Fruit fly (Drosophila melanogaster) whole organism, wandering third instar larva: ENCODE measurements around the gene CG18265.

Source experiments
- Abd-B ChIP-seq: fragments of >200 bp; optimal IDR thresholded peaks from 2 replicates; lab custom pipeline; 2017; ENCODE audit warnings: missing biosample characterization, missing genetic modification characterization
- CG32264 ChIP-seq: fragments of 200-800 bp; sonication (Bioruptor generic); optimal IDR thresholded peaks from 2 replicates; lab custom pipeline; 2016; ENCODE audit warnings: missing biosample characterization, missing genetic modification characterization
- CG9705 ChIP-seq: fragments of 200-800 bp; sonication (Bioruptor generic); optimal IDR thresholded peaks from 2 replicates; lab custom pipeline; 2018; ENCODE audit warnings: missing biosample characterization, mild to moderate bottlenecking, missing genetic modification characterization
- CrebA ChIP-seq: fragments of 200-800 bp; sonication (Bioruptor generic); optimal IDR thresholded peaks from 2 replicates; lab custom pipeline; 2016; ENCODE audit warnings: missing biosample characterization, mild to moderate bottlenecking, missing genetic modification characterization, borderline replicate concordance
- Dif ChIP-seq: fragments of 200-275, 200-300 bp; sonication (Bioruptor generic); optimal IDR thresholded peaks from 2 replicates; lab custom pipeline; 2018; ENCODE audit warnings: missing biosample characterization, missing genetic modification characterization; ENCODE audit not compliant: partially characterized antibody
- GATAd ChIP-seq: sonication (Bioruptor generic); optimal IDR thresholded peaks from 2 replicates; lab custom pipeline; 2016; ENCODE audit warnings: missing biosample characterization, missing genetic modification characterization
- HLH106 ChIP-seq: fragments of 200-800 bp; optimal IDR thresholded peaks from 3 replicates; lab custom pipeline; 2019; ENCODE audit warnings: missing biosample characterization, mild to moderate bottlenecking, missing genetic modification characterization, moderate library complexity
- Hr78 ChIP-seq: fragments of >200 bp; optimal IDR thresholded peaks from 2 replicates; lab custom pipeline; 2017; ENCODE audit warnings: missing biosample characterization, missing genetic modification characterization
- Jra ChIP-seq: sonication (Bioruptor generic); optimal IDR thresholded peaks from 2 replicates; lab custom pipeline; 2016; ENCODE audit warnings: missing biosample characterization, missing genetic modification characterization
- Mio ChIP-seq: sonication (Bioruptor generic); optimal IDR thresholded peaks from 2 replicates; lab custom pipeline; 2016; ENCODE audit warnings: missing biosample characterization, missing genetic modification characterization
- Myc ChIP-seq: fragments of >200 bp; optimal IDR thresholded peaks from 2 replicates; lab custom pipeline; 2017
- OdsH ChIP-seq: fragments of 200-800 bp; sonication (Bioruptor generic); optimal IDR thresholded peaks from 2 replicates; lab custom pipeline; 2016; ENCODE audit warnings: missing biosample characterization, mild to moderate bottlenecking, missing genetic modification characterization
- Rel ChIP-seq, 2 experiments: fragments of 200-800 bp; sonication (Bioruptor generic) in 1 of 2; optimal IDR thresholded peaks; 2 replicates in 1 of 2; 3 replicates in 1 of 2; lab custom pipeline; 2016 to 2019; ENCODE audit warnings: mild to moderate bottlenecking in 2 of 2, missing biosample characterization in 2 of 2, missing genetic modification characterization in 2 of 2, moderate library complexity in 1 of 2
- Sp1 ChIP-seq: fragments of 200-800 bp; sonication (Bioruptor generic); optimal IDR thresholded peaks from 3 replicates; lab custom pipeline; 2019; ENCODE audit warnings: missing biosample characterization, mild to moderate bottlenecking, missing genetic modification characterization, moderate library complexity
- Vsx2 ChIP-seq: fragments of 200-300, 225-300 bp; sonication (Bioruptor generic); optimal IDR thresholded peaks from 2 replicates; lab custom pipeline; 2018; ENCODE audit warnings: missing biosample characterization, missing genetic modification characterization; ENCODE audit not compliant: partially characterized antibody
- br ChIP-seq: fragments of 200-800 bp; sonication (Bioruptor generic); optimal IDR thresholded peaks from 2 replicates; lab custom pipeline; 2016; ENCODE audit warnings: missing biosample characterization, missing genetic modification characterization
- brk ChIP-seq: fragments of 200-800 bp; sonication (Bioruptor generic); optimal IDR thresholded peaks from 2 replicates; lab custom pipeline; 2016; ENCODE audit warnings: missing biosample characterization, mild to moderate bottlenecking, missing genetic modification characterization
- dmrt93B ChIP-seq: fragments of 200-800 bp; sonication (Bioruptor generic); optimal IDR thresholded peaks from 2 replicates; lab custom pipeline; 2018; ENCODE audit warnings: missing biosample characterization, mild to moderate bottlenecking, missing genetic modification characterization
- dsf ChIP-seq: sonication (Bioruptor generic); optimal IDR thresholded peaks from 2 replicates; lab custom pipeline; 2016; ENCODE audit warnings: missing biosample characterization, missing genetic modification characterization, borderline replicate concordance
- foxo ChIP-seq, 2 experiments: fragments of 200-800 bp; sonication (Bioruptor generic); optimal IDR thresholded peaks; 2 replicates in 1 of 2; 3 replicates in 1 of 2; lab custom pipeline; 2016 to 2017; ENCODE audit warnings: missing biosample characterization in 2 of 2, missing genetic modification characterization in 2 of 2
- fru ChIP-seq: fragments of 200-800 bp; sonication (Bioruptor generic); optimal IDR thresholded peaks from 3 replicates; lab custom pipeline; 2016; ENCODE audit warnings: missing biosample characterization, mild to moderate bottlenecking, missing genetic modification characterization
- h ChIP-seq: fragments of 200-800 bp; sonication (Bioruptor generic); optimal IDR thresholded peaks from 3 replicates; lab custom pipeline; 2016; ENCODE audit warnings: missing biosample characterization, mild to moderate bottlenecking, missing genetic modification characterization
- jim ChIP-seq: fragments of 175-275, 200-325 bp; sonication (Bioruptor generic); optimal IDR thresholded peaks from 2 replicates; lab custom pipeline; 2016; ENCODE audit warnings: missing biosample characterization, mild to moderate bottlenecking, missing genetic modification characterization
- lola ChIP-seq: fragments of >200 bp; optimal IDR thresholded peaks from 2 replicates; lab custom pipeline; 2017; ENCODE audit warnings: missing biosample characterization, missing genetic modification characterization
- pan ChIP-seq: fragments of >200 bp; optimal IDR thresholded peaks from 2 replicates; lab custom pipeline; 2017
- rgr ChIP-seq: fragments of 200-800 bp; sonication (Bioruptor generic); optimal IDR thresholded peaks from 3 replicates; lab custom pipeline; 2016; ENCODE audit warnings: missing biosample characterization, mild to moderate bottlenecking, missing genetic modification characterization
- sage ChIP-seq: fragments of 200-800 bp; sonication (Bioruptor generic); optimal IDR thresholded peaks from 2 replicates; lab custom pipeline; 2016; ENCODE audit warnings: missing biosample characterization, mild to moderate bottlenecking, missing genetic modification characterization
- sv ChIP-seq: fragments of 200-800 bp; sonication (Bioruptor generic); optimal IDR thresholded peaks from 3 replicates; lab custom pipeline; 2016; ENCODE audit warnings: missing biosample characterization, missing genetic modification characterization
- tai ChIP-seq: sonication (Bioruptor generic); optimal IDR thresholded peaks from 2 replicates; lab custom pipeline; 2016; ENCODE audit warnings: missing biosample characterization, missing genetic modification characterization
- usp ChIP-seq: fragments of >200 bp; optimal IDR thresholded peaks from 2 replicates; lab custom pipeline; 2017; ENCODE audit warnings: missing biosample characterization, missing genetic modification characterization
- woc ChIP-seq: sonication (Bioruptor generic); optimal IDR thresholded peaks from 2 replicates; lab custom pipeline; 2016; ENCODE audit warnings: missing biosample characterization, mild to moderate bottlenecking, missing genetic modification characterization

CG18265 gene

DNA sequence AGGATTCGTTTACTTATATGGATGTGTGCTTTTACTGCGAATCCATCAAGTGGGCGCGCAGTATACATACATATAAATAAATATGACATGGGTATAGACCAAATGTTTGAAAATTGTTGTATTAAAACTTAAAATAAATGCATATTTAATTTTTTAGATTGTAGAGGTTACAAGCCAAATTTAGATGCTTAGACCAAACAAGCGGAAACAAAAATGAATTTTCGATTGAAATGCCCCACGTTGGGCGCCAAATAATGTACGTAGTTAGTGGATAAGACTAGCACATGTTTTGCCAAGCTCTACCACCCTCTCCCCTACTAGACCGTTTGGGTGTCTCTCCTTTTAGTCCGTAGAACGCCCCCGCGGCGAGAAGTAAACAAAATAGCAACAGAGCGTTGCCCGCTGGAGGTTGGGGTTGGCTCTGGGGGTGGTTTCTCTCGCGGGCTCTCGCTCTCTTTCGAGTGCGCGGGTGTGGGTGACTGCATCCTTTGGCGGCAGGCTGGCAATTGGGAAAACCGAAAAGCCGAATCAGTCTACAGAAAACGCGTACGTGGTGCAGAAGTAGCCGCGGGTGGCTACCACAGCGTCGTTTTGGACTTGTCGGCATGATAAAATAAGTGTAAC lies at the start of gene CG18265:
Gene CG18265 (plus strand): TSS at position 530 of the 624 bp plus-strand sequence.
- TF ChIP-seq woc (GFP tag; lab: Kevin White, UChicago): no peak
- no peak for TF ChIP-seq lola (GFP tag; lab: Kevin White, UChicago)
- no peak for TF ChIP-seq sv (GFP tag; lab: Kevin White, UChicago)
- no peak for TF ChIP-seq h (GFP tag; lab: Kevin White, UChicago)
- TF ChIP-seq Rel (GFP tag; optimal IDR thresholded peaks at IDR 0.05; lab: Kevin White, UChicago): no peak
- TF ChIP-seq Rel (tag; optimal IDR thresholded peaks at IDR 0.05; lab: Kevin White, UChicago): no peak
- no peak for TF ChIP-seq jim (GFP tag; lab: Kevin White, UChicago)

DNA sequence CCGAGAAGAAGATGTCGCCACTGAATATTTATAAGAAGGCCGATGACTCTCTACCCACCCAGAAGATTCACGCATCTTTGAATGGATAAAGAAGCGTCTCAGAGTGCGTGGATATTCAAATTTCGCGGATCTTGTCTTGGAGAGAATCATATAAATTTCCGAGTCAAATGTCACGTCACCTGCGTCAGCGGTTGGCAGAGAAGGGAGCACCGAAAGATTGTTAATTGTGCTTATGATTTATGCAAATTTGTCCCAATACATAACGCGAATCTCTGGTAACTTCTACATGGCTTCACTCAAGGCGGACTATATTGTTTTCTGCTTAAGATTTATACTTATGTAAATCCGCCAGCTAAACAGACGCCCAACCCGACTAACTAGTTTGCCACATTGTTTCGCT lies 48.1 kb upstream of the CG18265 start:
- no peak for TF ChIP-seq sv (GFP tag; lab: Kevin White, UChicago)
- TF ChIP-seq Jra (GFP tag; lab: Kevin White, UChicago): no peak
- no peak for TF ChIP-seq GATAd (GFP tag; lab: Kevin White, UChicago)
- no peak for TF ChIP-seq Mio
- TF ChIP-seq rgr (GFP tag; lab: Kevin White, UChicago): no peak
- TF ChIP-seq Dif: no peak
- TF ChIP-seq Hr78 (GFP tag; lab: Kevin White, UChicago): no peak
- TF ChIP-seq dmrt93B: no peak
- TF ChIP-seq h (GFP tag; lab: Kevin White, UChicago): no peak
- no peak for TF ChIP-seq dsf (GFP tag; lab: Kevin White, UChicago)
- TF ChIP-seq CG9705 (GFP tag; lab: Kevin White, UChicago): no peak
- TF ChIP-seq sage: no peak
- no peak for TF ChIP-seq CrebA (GFP tag; lab: Kevin White, UChicago)
- TF ChIP-seq Vsx2 (GFP tag; lab: Kevin White, UChicago): no peak
- TF ChIP-seq woc (GFP tag; lab: Kevin White, UChicago): no peak
- no peak for TF ChIP-seq pan (lab: Kevin White, UChicago)
- TF ChIP-seq brk (GFP tag; lab: Kevin White, UChicago): no peak
- TF ChIP-seq HLH106 (tag; lab: Kevin White, UChicago): no peak
- TF ChIP-seq lola (GFP tag; lab: Kevin White, UChicago): no peak

DNA sequence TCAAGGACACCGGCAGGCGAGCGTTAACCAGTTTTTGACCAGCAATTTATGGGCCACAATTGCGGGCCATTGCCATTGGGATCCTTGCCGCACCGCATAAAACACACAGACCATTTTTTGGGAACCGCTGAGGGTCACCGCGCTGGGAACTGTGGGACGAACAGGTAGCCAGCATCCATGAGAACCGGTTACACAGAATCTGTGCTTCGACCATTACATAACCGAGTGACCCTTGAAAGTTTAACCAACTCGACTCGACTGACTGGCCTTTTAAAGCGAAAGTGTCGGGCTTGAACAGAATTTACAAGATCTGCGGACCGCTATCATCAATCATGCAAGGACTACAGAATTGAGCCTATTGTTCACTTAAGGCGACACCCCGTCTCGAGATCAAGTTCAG lies 46.8 kb upstream of the CG18265 start:
- TF ChIP-seq usp (GFP tag; lab: Kevin White, UChicago) (no peak), Abd-B (GFP tag; lab: Kevin White, UChicago) (no peak), OdsH (GFP tag; lab: Kevin White, UChicago) (no peak)

DNA sequence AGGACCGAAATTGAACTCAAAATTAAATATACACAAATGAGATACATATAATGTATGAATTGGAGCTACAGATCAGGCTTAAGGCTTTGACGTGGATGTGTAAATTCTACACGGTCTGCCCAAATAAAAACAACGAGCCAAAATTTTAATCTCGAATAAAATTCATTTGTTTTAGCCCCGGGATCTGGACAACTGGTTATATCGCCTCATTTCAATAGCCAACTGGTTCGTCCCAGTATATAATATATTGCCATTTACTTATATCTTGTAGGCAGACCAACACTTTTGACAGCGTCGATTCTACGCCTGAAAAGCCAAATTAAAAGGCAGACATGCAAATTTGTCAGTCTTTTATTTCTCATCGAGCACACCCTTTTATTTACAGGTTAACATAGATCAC lies 46.1 kb upstream of the CG18265 start:
- TF ChIP-seq GATAd (GFP tag; lab: Kevin White, UChicago): no peak
- TF ChIP-seq usp (GFP tag; lab: Kevin White, UChicago): no peak
- TF ChIP-seq sv (GFP tag; lab: Kevin White, UChicago): no peak
- no peak for TF ChIP-seq CG32264
- no peak for TF ChIP-seq jim (GFP tag; lab: Kevin White, UChicago)
- no peak for TF ChIP-seq Jra (GFP tag; lab: Kevin White, UChicago)
- TF ChIP-seq Sp1 (GFP tag; lab: Kevin White, UChicago): no peak
- TF ChIP-seq fru (GFP tag; lab: Kevin White, UChicago): no peak
- TF ChIP-seq HLH106 (tag; lab: Kevin White, UChicago): no peak
- TF ChIP-seq lola (GFP tag; lab: Kevin White, UChicago): no peak
- no peak for TF ChIP-seq Abd-B (GFP tag; lab: Kevin White, UChicago)
- TF ChIP-seq rgr (GFP tag; lab: Kevin White, UChicago): no peak
- TF ChIP-seq dmrt93B: no peak
- no peak for TF ChIP-seq tai (GFP tag; lab: Kevin White, UChicago)
- TF ChIP-seq h (GFP tag; lab: Kevin White, UChicago): no peak
- TF ChIP-seq foxo (GFP tag; optimal IDR thresholded peaks at IDR 0.05; lab: Kevin White, UChicago): no peak
- no peak for TF ChIP-seq Myc (lab: Kevin White, UChicago)
- TF ChIP-seq dsf (GFP tag; lab: Kevin White, UChicago): no peak
- no peak for TF ChIP-seq br
